Fruit fly (Drosophila melanogaster): Measurements from ENCODE around the gene CG32176.
A peak's percentile ranks its signal among the peaks of the same experiment; 100 is the strongest.

Gene CG32176

dm6 chr3L:17428779-17429178 is 4.9 kb upstream of the CG32176 start, which contains the start of gene Gorab (continued):
- TF ChIP-seq Eip75B (GFP tag; optimal IDR thresholded peaks at IDR 0.05) (peak; percentile 70), CG15336 (GFP tag; IDR thresholded peaks at IDR 0.05) (peak; percentile 86), Smox (GFP tag; optimal IDR thresholded peaks at IDR 0.05) (peak; percentile 85), CG32006 (GFP tag; optimal IDR thresholded peaks at IDR 0.05) (peak; percentile 87), net (GFP tag; optimal IDR thresholded peaks at IDR 0.05) (peak; percentile 70), CG10669 (GFP tag; optimal IDR thresholded peaks at IDR 0.05) (peak; percentile 82), CG16779 (tag; optimal IDR thresholded peaks at IDR 0.05) (no peak), CG8319 (GFP tag; optimal IDR thresholded peaks at IDR 0.05) (peak; percentile 74), CG1621 (tag; optimal IDR thresholded peaks at IDR 0.05) (peak; percentile 51), Sox14 (GFP tag; optimal IDR thresholded peaks at IDR 0.05) (peak; percentile 91), cyc (GFP tag; optimal IDR thresholded peaks at IDR 0.05) (peak; percentile 90), CG9139 (GFP tag; optimal IDR thresholded peaks at IDR 0.05) (no peak), CG4318 (GFP tag; optimal IDR thresholded peaks at IDR 0.05) (peak; percentile 81)

DNA sequence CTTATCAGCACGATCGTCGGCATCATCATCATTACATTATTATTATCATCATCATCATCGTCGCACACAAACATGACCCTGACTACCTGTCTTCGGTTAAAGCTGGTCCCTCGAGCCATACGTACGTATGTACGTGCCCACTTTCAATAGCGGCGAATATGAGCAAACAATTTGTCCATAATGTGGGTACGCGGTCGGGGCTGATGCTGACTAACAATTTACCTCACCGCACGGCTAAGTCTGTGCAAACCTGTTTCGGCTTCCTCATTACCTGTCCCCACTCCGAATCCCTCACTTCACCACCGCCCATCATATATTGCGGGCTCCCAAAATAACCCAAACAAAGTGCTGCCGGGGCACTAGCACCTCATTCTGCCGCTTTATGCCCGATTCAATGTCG is 3.3 kb upstream of the CG32176 start:
- no peak for TF ChIP-seq Hr4 (GFP tag; optimal IDR thresholded peaks at IDR 0.05)
- no peak for TF ChIP-seq cyc (GFP tag; optimal IDR thresholded peaks at IDR 0.05)
- TF ChIP-seq CG10631 (GFP tag; optimal IDR thresholded peaks at IDR 0.05): no peak
- peak; percentile 68 for TF ChIP-seq fkh (GFP tag; optimal IDR thresholded peaks at IDR 0.05)
- no peak for TF ChIP-seq CG1621 (tag; optimal IDR thresholded peaks at IDR 0.05)
- peak; percentile 18 for TF ChIP-seq svp (GFP tag)
- TF ChIP-seq dac (GFP tag; optimal IDR thresholded peaks at IDR 0.05): no peak
- no peak for TF ChIP-seq CG31627 (GFP tag; optimal IDR thresholded peaks at IDR 0.05)
- peak; percentile 36 for TF ChIP-seq Blimp-1 (GFP tag; optimal IDR thresholded peaks at IDR 0.05)
- TF ChIP-seq vri (GFP tag; optimal IDR thresholded peaks at IDR 0.05): peak; percentile 26
- TF ChIP-seq CG10669 (GFP tag; optimal IDR thresholded peaks at IDR 0.05): no peak
- TF ChIP-seq esn (GFP tag; optimal IDR thresholded peaks at IDR 0.05): no peak
- TF ChIP-seq Eip93F (GFP tag; optimal IDR thresholded peaks at IDR 0.05): no peak
- no peak for TF ChIP-seq fd85E (GFP tag; optimal IDR thresholded peaks at IDR 0.05)
- no peak for TF ChIP-seq CG8632 (GFP tag; optimal IDR thresholded peaks at IDR 0.05)
- TF ChIP-seq fd59A (GFP tag; optimal IDR thresholded peaks at IDR 0.05): no peak
- no peak for TF ChIP-seq CG9139 (GFP tag; optimal IDR thresholded peaks at IDR 0.05)
- no peak for TF ChIP-seq OdsH (GFP tag; optimal IDR thresholded peaks at IDR 0.05)
- peak; percentile 32 for TF ChIP-seq dsx (GFP tag; optimal IDR thresholded peaks at IDR 0.05; ENCODE audit: poor library complexity, severe bottlenecking)
- TF ChIP-seq acj6 (GFP tag; optimal IDR thresholded peaks at IDR 0.05): no peak

DNA sequence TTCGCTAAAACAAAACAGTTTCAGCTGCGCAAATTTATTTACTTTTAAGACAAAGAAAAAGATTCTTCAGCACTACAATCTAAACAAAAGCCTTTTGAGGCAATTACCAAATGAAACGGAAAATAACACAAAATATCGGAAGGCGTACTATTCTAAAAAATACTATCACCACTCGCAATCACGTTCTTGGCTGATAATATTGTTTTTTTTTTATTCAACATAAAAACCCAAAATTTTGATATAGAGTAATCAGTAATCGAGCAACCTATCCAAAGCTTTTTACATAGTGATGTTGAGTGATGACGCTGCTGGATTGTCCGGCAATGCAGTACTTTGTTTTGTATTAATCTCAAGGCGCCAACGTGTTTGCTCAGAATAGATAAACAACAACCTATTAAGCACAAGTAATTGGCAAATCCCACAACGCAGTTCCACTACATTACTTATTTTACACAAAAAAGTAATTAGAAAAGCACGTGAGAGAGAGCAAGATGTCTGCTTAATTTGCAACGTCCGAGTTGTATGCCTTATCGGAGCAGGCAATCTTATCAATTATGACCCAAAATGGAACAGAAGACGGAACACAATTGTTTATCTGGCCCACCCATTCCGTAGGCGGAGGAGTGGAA is 2.6 kb upstream of the CG32176 start:
- TF ChIP-seq CG15336 (GFP tag; IDR thresholded peaks at IDR 0.05): peak; percentile 27; the same call in 1 of the 2 replicates
- TF ChIP-seq dsx (GFP tag; optimal IDR thresholded peaks at IDR 0.05; ENCODE audit: poor library complexity, severe bottlenecking): no peak
- peak; percentile 37 for TF ChIP-seq fkh (GFP tag; optimal IDR thresholded peaks at IDR 0.05)
- TF ChIP-seq lz (GFP tag; optimal IDR thresholded peaks at IDR 0.05): peak; percentile 11
- TF ChIP-seq Met (GFP tag; optimal IDR thresholded peaks at IDR 0.05): peak; percentile 29
- TF ChIP-seq pdm3 (GFP tag; optimal IDR thresholded peaks at IDR 0.05): peak; percentile 14
- TF ChIP-seq CG31627 (GFP tag; optimal IDR thresholded peaks at IDR 0.05): peak; percentile 7
- TF ChIP-seq Sox14 (GFP tag; optimal IDR thresholded peaks at IDR 0.05): peak; percentile 37
- no peak for TF ChIP-seq ss (GFP tag; optimal IDR thresholded peaks at IDR 0.05)
- TF ChIP-seq esn (GFP tag; optimal IDR thresholded peaks at IDR 0.05): peak; percentile 31
- peak; percentile 26 for TF ChIP-seq CG10631 (GFP tag; optimal IDR thresholded peaks at IDR 0.05)
- TF ChIP-seq Eip78C (GFP tag): peak; percentile 85
- TF ChIP-seq CG11762 (GFP tag; optimal IDR thresholded peaks at IDR 0.05; ENCODE audit: insufficient read depth): no peak
- no peak for TF ChIP-seq CG4318 (GFP tag; optimal IDR thresholded peaks at IDR 0.05)
- TF ChIP-seq Eip93F (GFP tag; optimal IDR thresholded peaks at IDR 0.05): peak; percentile 34
- TF ChIP-seq CG6163 (GFP tag; IDR thresholded peaks at IDR 0.05): 0 out of 3 replicates have a peak, but pooled peaks have one; percentile 6
- TF ChIP-seq Ets21C (GFP tag; optimal IDR thresholded peaks at IDR 0.05): no peak
- peak; percentile 29 for TF ChIP-seq vri (GFP tag; optimal IDR thresholded peaks at IDR 0.05)
- peak; percentile 50 for TF ChIP-seq CG32006 (GFP tag; optimal IDR thresholded peaks at IDR 0.05)
- peak; percentile 19 for TF ChIP-seq CG3919 (GFP tag; optimal IDR thresholded peaks at IDR 0.05)
- TF ChIP-seq CG8119 (GFP tag; IDR thresholded peaks at IDR 0.05): peak; percentile 24; the same call in 1 of the 3 replicates
- peak; percentile 33 for TF ChIP-seq topi (GFP tag; optimal IDR thresholded peaks at IDR 0.05)
- no peak for TF ChIP-seq CG7368 (GFP tag; optimal IDR thresholded peaks at IDR 0.05)
- peak; percentile 38 for TF ChIP-seq acj6 (GFP tag; optimal IDR thresholded peaks at IDR 0.05)
- TF ChIP-seq OdsH (GFP tag; optimal IDR thresholded peaks at IDR 0.05): peak; percentile 31
- no peak for TF ChIP-seq Hr38 (GFP tag; optimal IDR thresholded peaks at IDR 0.05)
- peak; percentile 39 for TF ChIP-seq Hr4 (GFP tag; optimal IDR thresholded peaks at IDR 0.05)
- TF ChIP-seq Hr39 (GFP tag; optimal IDR thresholded peaks at IDR 0.05): peak; percentile 12
- no peak for TF ChIP-seq CG6808 (GFP tag; optimal IDR thresholded peaks at IDR 0.05)
- TF ChIP-seq Smox (GFP tag; optimal IDR thresholded peaks at IDR 0.05): peak; percentile 1
